Fruit fly (Drosophila melanogaster): Measurements from ENCODE around the gene CG43076.

The CG43076 gene

DNA sequence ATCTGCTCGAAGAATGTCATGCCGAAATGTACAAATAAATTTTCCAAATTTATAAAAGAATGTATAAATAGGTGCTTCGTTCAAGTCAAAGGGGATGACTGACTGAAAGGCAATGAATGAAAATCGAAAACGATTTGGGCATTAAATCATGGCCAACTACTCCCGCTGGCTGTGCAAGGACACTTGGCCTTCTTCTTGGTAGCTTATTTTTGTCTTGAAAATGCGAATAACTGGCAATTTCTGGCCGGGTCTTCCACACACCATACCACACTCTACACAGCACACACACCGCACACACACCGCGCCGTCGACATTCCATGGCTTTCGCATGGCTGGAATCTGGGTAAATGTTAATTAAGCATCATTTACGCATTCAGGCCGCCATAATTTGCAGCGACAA is 16.8 kb downstream of the CG43076 start, which contains the start of gene CG32588:
Gene CG32588, minus strand, starts transcription at position 101 of the 400 bp plus-strand sequence.
- TF ChIP-seq CG7357 (GFP tag; IDR thresholded peaks at IDR 0.05), result no peak
- no peak for TF ChIP-seq Atf3 (GFP tag; optimal IDR thresholded peaks at IDR 0.05)
- TF ChIP-seq Atf6 (GFP tag; IDR thresholded peaks at IDR 0.05), result no peak
- no peak for TF ChIP-seq CG7745 (tag; optimal IDR thresholded peaks at IDR 0.05)

dm6 chrX:15203634-15204033 is 19.7 kb downstream of the CG43076 start:
- TF ChIP-seq CTCF (GFP tag; optimal IDR thresholded peaks at IDR 0.05) (peak; percentile 75), onecut (GFP tag; IDR thresholded peaks at IDR 0.05) (no peak), Ets65A (GFP tag) (peak; percentile 33)

- TF ChIP-seq CG9727 (GFP tag; optimal IDR thresholded peaks at IDR 0.05), result no peak
- peak; percentile 54 for TF ChIP-seq CG13894 (tag; optimal IDR thresholded peaks at IDR 0.05)
- no peak for TF ChIP-seq CG15073 (GFP tag; optimal IDR thresholded peaks at IDR 0.05)
- TF ChIP-seq abd-A (tag; optimal IDR thresholded peaks at IDR 0.05), result peak; percentile 93
Observed at dm6 chrX:15199845-15200432, 23.4 kb downstream of the CG43076 start.

- TF ChIP-seq ftz-f1 (GFP tag; optimal IDR thresholded peaks at IDR 0.05), result peak; percentile 3
- TF ChIP-seq CG10267 (tag; optimal IDR thresholded peaks at IDR 0.05), result peak; percentile 20
- TF ChIP-seq Opbp (GFP tag; IDR thresholded peaks at IDR 0.05; ENCODE audit: partially characterized antibody), result 0 out of 3 replicates have a peak, but pooled peaks have one; percentile 40
- TF ChIP-seq CG13894 (tag; optimal IDR thresholded peaks at IDR 0.05), result peak; percentile 31
- peak; percentile 73 for TF ChIP-seq CTCF (GFP tag; optimal IDR thresholded peaks at IDR 0.05)
- TF ChIP-seq CG6854 (GFP tag; optimal IDR thresholded peaks at IDR 0.05), result no peak
- TF ChIP-seq ind (GFP tag; optimal IDR thresholded peaks at IDR 0.05), result no peak
- TF ChIP-seq CG12071 (GFP tag; optimal IDR thresholded peaks at IDR 0.05), result no peak
- no peak for TF ChIP-seq cg (GFP tag; optimal IDR thresholded peaks at IDR 0.05)
- no peak for TF ChIP-seq kah (GFP tag; optimal IDR thresholded peaks at IDR 0.05)
- TF ChIP-seq CG15514 (GFP tag; optimal IDR thresholded peaks at IDR 0.05), result peak; percentile 7
- TF ChIP-seq sens (GFP tag), result peak; percentile 31
- no peak for TF ChIP-seq CG42726 (GFP tag; IDR thresholded peaks at IDR 0.05; ENCODE audit: partially characterized antibody)
- TF ChIP-seq pzg (GFP tag; optimal IDR thresholded peaks at IDR 0.05), result peak; percentile 21
- TF ChIP-seq Jarid2 (GFP tag; optimal IDR thresholded peaks at IDR 0.05), result peak; percentile 7
- TF ChIP-seq E2f2 (GFP tag; IDR thresholded peaks at IDR 0.05), result 0 out of 2 replicates have a peak, but pooled peaks have one; percentile 36
- TF ChIP-seq CG12155 (GFP tag; optimal IDR thresholded peaks at IDR 0.05), result no peak
- TF ChIP-seq ham (GFP tag; IDR thresholded peaks at IDR 0.05), result no peak
- TF ChIP-seq CG8359 (GFP tag; optimal IDR thresholded peaks at IDR 0.05; ENCODE audit: borderline replicate concordance), result peak; percentile 98
- no peak for TF ChIP-seq odd (GFP tag; optimal IDR thresholded peaks at IDR 0.05)
- 0 out of 2 replicates have a peak, but pooled peaks have one; percentile 13 for TF ChIP-seq CG13287 (GFP tag; IDR thresholded peaks at IDR 0.05; ENCODE audit: partially characterized antibody)
- no peak for TF ChIP-seq CG10543 (GFP tag; optimal IDR thresholded peaks at IDR 0.05)
- no peak for TF ChIP-seq zen (tag; optimal IDR thresholded peaks at IDR 0.05)
- no peak for TF ChIP-seq tll (GFP tag; optimal IDR thresholded peaks at IDR 0.05)
- TF ChIP-seq Med (GFP tag), result peak; percentile 63
- peak; percentile 6 for TF ChIP-seq Dp (GFP tag; optimal IDR thresholded peaks at IDR 0.05)
- TF ChIP-seq HLH4C (GFP tag; IDR thresholded peaks at IDR 0.05; ENCODE audit: partially characterized antibody), result 0 out of 3 replicates have a peak, but pooled peaks have one; percentile 9
- peak; percentile 64 for TF ChIP-seq stwl (tag; optimal IDR thresholded peaks at IDR 0.05)
- TF ChIP-seq gt (GFP tag; IDR thresholded peaks at IDR 0.05), result no peak
- no peak for TF ChIP-seq Nf-YC (tag; optimal IDR thresholded peaks at IDR 0.05)
- TF ChIP-seq pita (GFP tag; optimal IDR thresholded peaks at IDR 0.05), result peak; percentile 2
- 0 out of 2 replicates have a peak, but pooled peaks have one; percentile 5 for TF ChIP-seq slbo (GFP tag; IDR thresholded peaks at IDR 0.05)
- TF ChIP-seq abd-A (tag; optimal IDR thresholded peaks at IDR 0.05), result peak; percentile 50
- peak; percentile 97 for TF ChIP-seq Deaf1 (tag; optimal IDR thresholded peaks at IDR 0.05)
Observed at dm6 chrX:15175171-15175883, 48.1 kb downstream of the CG43076 start, which contains the start of gene CG43737. Gene CG43737, plus strand, starts transcription at chrX:15175441.
